Fruit fly (Drosophila melanogaster) whole organism, embryonic: ENCODE data around the gene armi.

Experiments
- Asciz ChIP-seq: fragments of 200-800 bp; sonication (Bioruptor generic); optimal IDR thresholded peaks from 2 replicates; lab custom pipeline; 2017; ENCODE audit warnings: missing biosample characterization, mild to moderate bottlenecking, missing genetic modification characterization, missing genetic modification reagents
- Blimp-1 ChIP-seq: fragments of 200-800 bp; sonication (Bioruptor generic); optimal IDR thresholded peaks from 3 replicates; lab custom pipeline; 2018; ENCODE audit warnings: missing biosample characterization, missing genetic modification characterization, mild to moderate bottlenecking, moderate library complexity, missing genetic modification reagents
- CG10959 ChIP-seq: fragments of 200-800 bp; sonication (Bioruptor generic); IDR thresholded peaks from 2 replicates; pipeline ENCODE4 v1.3.6; 2022; ENCODE audit warnings: missing biosample characterization, missing genetic modification characterization
- CG11504 ChIP-seq: fragments of 200-800 bp; sonication (Bioruptor generic); optimal IDR thresholded peaks from 3 replicates; lab custom pipeline; 2019; ENCODE audit warnings: missing biosample characterization, mild to moderate bottlenecking, missing genetic modification characterization, moderate library complexity
- CG12155 ChIP-seq: fragments of 200-800 bp; sonication (Bioruptor generic); optimal IDR thresholded peaks from 3 replicates; lab custom pipeline; 2016; ENCODE audit warnings: missing biosample characterization, missing genetic modification characterization
- CG12299 ChIP-seq: fragments of 200-800 bp; sonication (Bioruptor generic); optimal IDR thresholded peaks from 2 replicates; lab custom pipeline; 2018; ENCODE audit warnings: missing biosample characterization, mild to moderate bottlenecking, missing genetic modification characterization
- CG1233 ChIP-seq: fragments of 200-800 bp; sonication (Bioruptor generic); optimal IDR thresholded peaks from 4 replicates; lab custom pipeline; 2018; ENCODE audit warnings: missing biosample characterization, mild to moderate bottlenecking, missing genetic modification characterization
- CG12659 ChIP-seq: fragments of 200-800 bp; sonication (Bioruptor generic); optimal IDR thresholded peaks from 3 replicates; lab custom pipeline; 2017; ENCODE audit warnings: mild to moderate bottlenecking, missing biosample characterization, missing genetic modification reagents, missing genetic modification characterization
- CG13894 ChIP-seq: fragments of 200-800 bp; sonication (Bioruptor generic); optimal IDR thresholded peaks from 3 replicates; lab custom pipeline; 2018; ENCODE audit warnings: missing biosample characterization, mild to moderate bottlenecking, missing genetic modification characterization, moderate library complexity
- CG1647 ChIP-seq: fragments of 200-800 bp; sonication (Bioruptor generic); optimal IDR thresholded peaks from 3 replicates; lab custom pipeline; 2016; ENCODE audit warnings: missing biosample characterization, missing genetic modification characterization
- CG17912 ChIP-seq: fragments of 200-800 bp; sonication (Bioruptor generic); optimal IDR thresholded peaks from 2 replicates; lab custom pipeline; 2018; ENCODE audit warnings: missing biosample characterization, mild to moderate bottlenecking, missing genetic modification characterization
- CG2889 ChIP-seq: fragments of 200-800 bp; sonication (Bioruptor generic); IDR thresholded peaks from 3 replicates; pipeline ENCODE4 v1.3.6; 2022; ENCODE audit warnings: missing biosample characterization, missing genetic modification characterization
- CG30403 ChIP-seq: fragments of 200-800 bp; sonication (Bioruptor generic); optimal IDR thresholded peaks from 3 replicates; lab custom pipeline; 2016; ENCODE audit warnings: missing biosample characterization, missing genetic modification characterization
- CG3281 ChIP-seq: fragments of 200-800 bp; sonication (Bioruptor generic); optimal IDR thresholded peaks from 3 replicates; lab custom pipeline; 2017; ENCODE audit warnings: missing biosample characterization, mild to moderate bottlenecking, missing genetic modification characterization
- CG33213 ChIP-seq: fragments of 200-800 bp; sonication (Bioruptor generic); optimal IDR thresholded peaks from 3 replicates; lab custom pipeline; 2016; ENCODE audit warnings: missing biosample characterization, missing genetic modification characterization
- CG4820 ChIP-seq: fragments of 200-800 bp; sonication (Bioruptor generic); optimal IDR thresholded peaks from 3 replicates; lab custom pipeline; 2016; ENCODE audit warnings: missing biosample characterization, missing genetic modification characterization
- CG6254 ChIP-seq: fragments of 200-800 bp; sonication (Bioruptor generic); optimal IDR thresholded peaks from 3 replicates; lab custom pipeline; 2017; ENCODE audit warnings: mild to moderate bottlenecking, missing biosample characterization, missing genetic modification reagents, missing genetic modification characterization
- CG6683 ChIP-seq: fragments of 200-800 bp; sonication (Bioruptor generic); optimal IDR thresholded peaks from 2 replicates; lab custom pipeline; 2017; ENCODE audit warnings: missing biosample characterization, mild to moderate bottlenecking, missing genetic modification characterization, missing genetic modification reagents
- CG8290 ChIP-seq, 3 experiments: fragments of 200-800 bp; sonication (Bioruptor generic); optimal IDR thresholded peaks; 2 replicates each; lab custom pipeline; 2016 to 2019; ENCODE audit warnings: missing biosample characterization in 3 of 3, missing genetic modification characterization in 3 of 3, mild to moderate bottlenecking in 2 of 3, moderate library complexity in 1 of 3
- CG8924 ChIP-seq: fragments of 200-800 bp; optimal IDR thresholded peaks from 3 replicates; lab custom pipeline; 2019; ENCODE audit warnings: missing biosample characterization, mild to moderate bottlenecking, missing genetic modification characterization, moderate library complexity
- D ChIP-seq, 2 experiments: fragments of 200-800 bp in 1 of 2; fragments of >200 bp in 1 of 2; sonication (Bioruptor generic) in 1 of 2; optimal IDR thresholded peaks; 2 replicates in 1 of 2; 3 replicates in 1 of 2; lab custom pipeline; 2017; ENCODE audit warnings: mild to moderate bottlenecking in 1 of 2, missing biosample characterization in 1 of 2, missing genetic modification characterization in 1 of 2, missing genetic modification reagents in 1 of 2
- Dp ChIP-seq: fragments of 200-800 bp; sonication (Bioruptor generic); optimal IDR thresholded peaks from 2 replicates; lab custom pipeline; 2018; ENCODE audit warnings: missing biosample characterization, mild to moderate bottlenecking, missing genetic modification characterization, moderate library complexity
- Fer2 ChIP-seq: fragments of 200-800 bp; sonication (Bioruptor generic); optimal IDR thresholded peaks from 2 replicates; lab custom pipeline; 2018; ENCODE audit warnings: missing biosample characterization, mild to moderate bottlenecking, missing genetic modification characterization, moderate library complexity
- GATAe ChIP-seq: fragments of 200-800 bp; sonication (Bioruptor generic); conservative IDR thresholded peaks from 2 replicates; pipeline ENCODE4 v1.3.6; 2022; ENCODE audit warnings: missing biosample characterization, missing genetic modification characterization
- Gsc ChIP-seq: fragments of 200-800 bp; sonication (Bioruptor generic); IDR thresholded peaks from 2 replicates; pipeline ENCODE4 v1.3.6; 2022; ENCODE audit warnings: missing biosample characterization, missing genetic modification characterization
- HLHmδ ChIP-seq: fragments of 200-800 bp; sonication (Bioruptor generic); optimal IDR thresholded peaks from 2 replicates; lab custom pipeline; 2018; ENCODE audit warnings: missing biosample characterization, mild to moderate bottlenecking, missing genetic modification characterization, moderate library complexity
- HmgD ChIP-seq: fragments of 200-800 bp; sonication (Bioruptor generic); optimal IDR thresholded peaks from 3 replicates; lab custom pipeline; 2016; ENCODE audit warnings: missing biosample characterization, missing genetic modification characterization
- Hr39 ChIP-seq: fragments of >200 bp; optimal IDR thresholded peaks from 2 replicates; lab custom pipeline; 2017
- Hsf ChIP-seq: fragments of 200-800 bp; sonication (Bioruptor generic); optimal IDR thresholded peaks from 3 replicates; lab custom pipeline; 2016; ENCODE audit warnings: missing biosample characterization, missing genetic modification characterization
- Med ChIP-seq: fragments of 200-800 bp; sonication (Bioruptor generic); peaks from one replicate; lab custom pipeline; 2016; ENCODE audit warnings: missing biosample characterization, missing genetic modification characterization, mild to moderate bottlenecking, inconsistent platforms, moderate library complexity
- NfI ChIP-seq: fragments of 200-800 bp; sonication (Bioruptor generic); optimal IDR thresholded peaks from 3 replicates; lab custom pipeline; 2018; ENCODE audit warnings: missing biosample characterization, mild to moderate bottlenecking, missing genetic modification characterization, moderate library complexity
- Oaz ChIP-seq: fragments of 200-800 bp; sonication (Bioruptor generic); IDR thresholded peaks from 2 replicates; pipeline ENCODE4 v1.3.6; 2022; ENCODE audit warnings: missing biosample characterization, missing genetic modification characterization
- Ravus ChIP-seq: fragments of 200-800 bp; sonication (Bioruptor generic); IDR thresholded peaks from 2 replicates; pipeline ENCODE4 v1.3.6; 2022; ENCODE audit warnings: missing biosample characterization, missing genetic modification characterization
- Side ChIP-seq: fragments of 200-800 bp; sonication (Bioruptor generic); optimal IDR thresholded peaks from 2 replicates; lab custom pipeline; 2016; ENCODE audit warnings: missing biosample characterization, missing genetic modification characterization
- ac ChIP-seq: fragments of 200-800 bp; sonication (Bioruptor generic); optimal IDR thresholded peaks from 3 replicates; lab custom pipeline; 2017; ENCODE audit warnings: missing biosample characterization, mild to moderate bottlenecking, missing genetic modification characterization
- bowl ChIP-seq: fragments of 200-800 bp; sonication (Bioruptor generic); IDR thresholded peaks from 2 replicates; pipeline ENCODE4 v1.3.6; 2022; ENCODE audit warnings: missing biosample characterization, missing genetic modification characterization
- corto ChIP-seq: fragments of 200-800 bp; sonication (Bioruptor generic); optimal IDR thresholded peaks from 2 replicates; lab custom pipeline; 2016; ENCODE audit warnings: missing biosample characterization, mild to moderate bottlenecking, missing genetic modification characterization, moderate library complexity
- dmrt11E ChIP-seq: fragments of 200-800 bp; sonication (Bioruptor generic); optimal IDR thresholded peaks from 3 replicates; lab custom pipeline; 2018; ENCODE audit warnings: missing biosample characterization, mild to moderate bottlenecking, missing genetic modification characterization, moderate library complexity
- hkb ChIP-seq, 2 experiments: fragments of 200-800 bp in 1 of 2; fragments of >200 bp in 1 of 2; sonication (Bioruptor generic) in 1 of 2; IDR thresholded peaks in 1 of 2; optimal IDR thresholded peaks in 1 of 2; 2 replicates each; pipeline versions ENCODE4 v1.3.6 to Lab custom; 2017 to 2022; ENCODE audit warnings: missing biosample characterization in 1 of 2, missing genetic modification characterization in 1 of 2
- ind ChIP-seq: fragments of 200-800 bp; sonication (Bioruptor generic); optimal IDR thresholded peaks from 3 replicates; lab custom pipeline; 2016; ENCODE audit warnings: missing biosample characterization, missing genetic modification characterization
- kay ChIP-seq: fragments of 200-800 bp; sonication (Bioruptor generic); optimal IDR thresholded peaks from 2 replicates; lab custom pipeline; 2016; ENCODE audit warnings: missing biosample characterization, missing genetic modification characterization
- luna ChIP-seq: fragments of 200-800 bp; sonication (Bioruptor generic); optimal IDR thresholded peaks from 2 replicates; lab custom pipeline; 2016; ENCODE audit warnings: missing biosample characterization, missing genetic modification characterization
- maf-S ChIP-seq: fragments of 200-800 bp; sonication (Bioruptor generic); optimal IDR thresholded peaks from 2 replicates; lab custom pipeline; 2016; ENCODE audit warnings: missing biosample characterization, missing genetic modification characterization
- sens ChIP-seq: fragments of 200-800 bp; sonication (Bioruptor generic); peaks from one replicate; lab custom pipeline; 2016; ENCODE audit warnings: missing biosample characterization, missing genetic modification characterization
- slbo ChIP-seq: fragments of 200-800 bp; sonication (Bioruptor generic); IDR thresholded peaks from 2 replicates; pipeline ENCODE4 v1.3.6; 2022; ENCODE audit warnings: missing biosample characterization, missing genetic modification characterization
- sna ChIP-seq: fragments of 200-800 bp; sonication (Bioruptor generic); IDR thresholded peaks from 2 replicates; pipeline ENCODE4 v1.3.6; 2022; ENCODE audit warnings: missing biosample characterization, missing genetic modification characterization; ENCODE audit not compliant: partially characterized antibody
- stwl ChIP-seq: fragments of 200-800 bp; sonication (Bioruptor generic); optimal IDR thresholded peaks from 3 replicates; lab custom pipeline; 2018; ENCODE audit warnings: missing biosample characterization, mild to moderate bottlenecking, missing genetic modification characterization, moderate library complexity
- tup ChIP-seq: fragments of 200-800 bp; sonication (Bioruptor generic); optimal IDR thresholded peaks from 2 replicates; lab custom pipeline; 2016; ENCODE audit warnings: missing biosample characterization, mild to moderate bottlenecking, missing genetic modification characterization, moderate library complexity
- usp ChIP-seq: fragments of >200 bp; optimal IDR thresholded peaks from 2 replicates; lab custom pipeline; 2017; ENCODE audit warnings: missing biosample characterization, missing genetic modification characterization
- zen ChIP-seq: fragments of 200-800 bp; sonication (Bioruptor generic); optimal IDR thresholded peaks from 3 replicates; lab custom pipeline; 2018; ENCODE audit warnings: missing biosample characterization, mild to moderate bottlenecking, missing genetic modification characterization, moderate library complexity

Gene armi

dm6 chr3L:3411699-3412098 is 49.4 kb upstream of the armi start (continued):
- TF ChIP-seq CG33213 (GFP tag; lab: Kevin White, UChicago) (no peak), CG10959 (GFP tag; lab: Robert Waterston, UW) (no peak), CG8924 (tag; lab: Kevin White, UChicago) (no peak), Oaz (no peak), HmgD (GFP tag; lab: Kevin White, UChicago) (no peak), CG12299 (no peak), Fer2 (tag; lab: Kevin White, UChicago) (peak; percentile 14), Asciz (GFP tag; lab: Kevin White, UChicago) (no peak), kay (GFP tag; lab: Kevin White, UChicago) (no peak), CG11504 (tag; lab: Kevin White, UChicago) (peak; percentile 28), CG2889 (GFP tag; lab: Robert Waterston, UW) (no peak), zen (no peak), D (optimal IDR thresholded peaks at IDR 0.05; lab: Kevin White, UChicago) (no peak), D (GFP tag; optimal IDR thresholded peaks at IDR 0.05; lab: Kevin White, UChicago) (no peak), corto (GFP tag; lab: Kevin White, UChicago) (no peak), luna (GFP tag; lab: Kevin White, UChicago) (no peak), CG3281 (peak; percentile 61), ac (no peak), dmrt11E (tag; lab: Kevin White, UChicago) (no peak), usp (GFP tag; lab: Kevin White, UChicago) (no peak), CG12155 (GFP tag; lab: Kevin White, UChicago) (peak; percentile 8), tup (no peak), Ravus (GFP tag; lab: Robert Waterston, UW) (no peak), slbo (GFP tag; lab: Robert Waterston, UW) (peak; percentile 51), Hsf (GFP tag; lab: Kevin White, UChicago) (no peak), HLHmδ (GFP tag; lab: Kevin White, UChicago) (no peak), CG8290 (GFP tag; optimal IDR thresholded peaks at IDR 0.05; lab: Kevin White, UChicago) (no peak), CG8290 (tag; optimal IDR thresholded peaks at IDR 0.05; lab: Kevin White, UChicago) (no peak), Hr39 (no peak), CG6254 (GFP tag; lab: Kevin White, UChicago) (no peak), sens (GFP tag; lab: Kevin White, UChicago) (no peak), CG17912 (GFP tag; lab: Kevin White, UChicago) (no peak), stwl (tag; lab: Kevin White, UChicago) (no peak), sna (GFP tag; lab: Robert Waterston, UW) (peak; percentile 31; the same call in 1 of the 2 replicates), CG4820 (GFP tag; lab: Kevin White, UChicago) (no peak), GATAe (no peak), CG6683 (GFP tag; lab: Kevin White, UChicago) (no peak), CG1233 (GFP tag; lab: Kevin White, UChicago) (no peak), maf-S (no peak), CG1647 (GFP tag; lab: Kevin White, UChicago) (no peak), Blimp-1 (no peak), bowl (GFP tag; lab: Robert Waterston, UW) (no peak), ind (GFP tag; lab: Kevin White, UChicago) (peak; percentile 11), CG30403 (GFP tag; lab: Kevin White, UChicago) (peak; percentile 55), Gsc (GFP tag; lab: Robert Waterston, UW) (no peak), hkb (optimal IDR thresholded peaks at IDR 0.05; lab: Kevin White, UChicago) (no peak), hkb (GFP tag; IDR thresholded peaks at IDR 0.05; lab: Robert Waterston, UW) (no peak), Side (no peak), CG12659 (GFP tag; lab: Kevin White, UChicago) (peak; percentile 38), NfI (no peak), CG13894 (tag; lab: Kevin White, UChicago) (no peak), Dp (GFP tag; lab: Kevin White, UChicago) (no peak), Med (GFP tag; lab: Kevin White, UChicago) (peak; percentile 44)
